Fruit fly (Drosophila melanogaster) whole organism, embryonic: ENCODE results near the gene Rab9Db.

ENCODE experiments used
- Atf6 ChIP-seq: fragments of 200-800 bp; sonication (Bioruptor generic); IDR thresholded peaks from 2 replicates; pipeline ENCODE4 v1.3.6; 2022; ENCODE audit warnings: missing biosample characterization, missing genetic modification characterization
- CG10321 ChIP-seq: fragments of 200-800 bp; sonication (Bioruptor generic); IDR thresholded peaks from 2 replicates; pipeline ENCODE4 v1.3.6; 2022; ENCODE audit warnings: missing biosample characterization, missing genetic modification characterization
- CG12391 ChIP-seq: fragments of 200-800 bp; sonication (Bioruptor generic); optimal IDR thresholded peaks from 3 replicates; lab custom pipeline; 2018; ENCODE audit warnings: missing biosample characterization, mild to moderate bottlenecking, missing genetic modification characterization, moderate library complexity
- CG13296 ChIP-seq: fragments of 200-800 bp; sonication (Bioruptor generic); optimal IDR thresholded peaks from 3 replicates; lab custom pipeline; 2018; ENCODE audit warnings: missing biosample characterization, mild to moderate bottlenecking, missing genetic modification characterization
- CG13894 ChIP-seq: fragments of 200-800 bp; sonication (Bioruptor generic); optimal IDR thresholded peaks from 3 replicates; lab custom pipeline; 2018; ENCODE audit warnings: missing biosample characterization, mild to moderate bottlenecking, missing genetic modification characterization, moderate library complexity
- CG14860 ChIP-seq: fragments of 200-800 bp; sonication (Bioruptor generic); IDR thresholded peaks from 3 replicates; pipeline ENCODE4 v1.3.6; 2022; ENCODE audit warnings: missing biosample characterization, missing genetic modification characterization; ENCODE audit not compliant: partially characterized antibody
- CG31224 ChIP-seq: fragments of 200-800 bp; sonication (Bioruptor generic); IDR thresholded peaks from 2 replicates; pipeline ENCODE4 v1.3.6; 2022; ENCODE audit warnings: missing biosample characterization, missing genetic modification characterization
- CG31388 ChIP-seq: fragments of 200-800 bp; sonication (Bioruptor generic); optimal IDR thresholded peaks from 2 replicates; lab custom pipeline; 2016; ENCODE audit warnings: missing biosample characterization, missing genetic modification characterization
- CG31441 ChIP-seq: fragments of 200-800 bp; sonication (Bioruptor generic); IDR thresholded peaks from 2 replicates; pipeline ENCODE4 v1.3.6; 2022; ENCODE audit warnings: missing biosample characterization, missing genetic modification characterization
- CG32767 ChIP-seq: fragments of 200-800 bp; sonication (Bioruptor generic); IDR thresholded peaks from 2 replicates; pipeline ENCODE4 v1.3.6; 2022; ENCODE audit warnings: missing biosample characterization, missing genetic modification characterization
- CG32772 ChIP-seq: fragments of 200-800 bp; sonication (Bioruptor generic); IDR thresholded peaks from 2 replicates; pipeline ENCODE4 v1.3.6; 2022; ENCODE audit warnings: missing biosample characterization, missing genetic modification characterization
- CG34422 ChIP-seq: fragments of 200-800 bp; sonication (Bioruptor generic); IDR thresholded peaks from 3 replicates; pipeline ENCODE4 v1.3.6; 2022; ENCODE audit warnings: missing biosample characterization, missing genetic modification characterization
- CG4282 ChIP-seq: fragments of 200-800 bp; sonication (Bioruptor generic); optimal IDR thresholded peaks from 2 replicates; lab custom pipeline; 2016; ENCODE audit warnings: missing biosample characterization, missing genetic modification characterization
- CG4424 ChIP-seq: fragments of 200-800 bp; sonication (Bioruptor generic); optimal IDR thresholded peaks from 3 replicates; lab custom pipeline; 2016; ENCODE audit warnings: missing biosample characterization, missing genetic modification characterization
- CG5245 ChIP-seq: fragments of 200-800 bp; sonication (Bioruptor generic); optimal IDR thresholded peaks from 3 replicates; lab custom pipeline; 2016; ENCODE audit warnings: missing biosample characterization, missing genetic modification characterization
- CG6854 ChIP-seq: fragments of 200-800 bp; sonication (Bioruptor generic); optimal IDR thresholded peaks from 3 replicates; lab custom pipeline; 2017; ENCODE audit warnings: missing biosample characterization, mild to moderate bottlenecking, missing genetic modification characterization
- CG7839 ChIP-seq: fragments of 200-800 bp; sonication (Bioruptor generic); optimal IDR thresholded peaks from 3 replicates; lab custom pipeline; 2018; ENCODE audit warnings: missing biosample characterization, mild to moderate bottlenecking, missing genetic modification characterization, moderate library complexity
- CG8281 ChIP-seq: fragments of 200-800 bp; sonication (Bioruptor generic); optimal IDR thresholded peaks from 2 replicates; lab custom pipeline; 2018; ENCODE audit warnings: missing biosample characterization, mild to moderate bottlenecking, missing genetic modification characterization, moderate library complexity
- CrebB ChIP-seq: fragments of 200-800 bp; sonication (Bioruptor generic); optimal IDR thresholded peaks from 3 replicates; lab custom pipeline; 2018; ENCODE audit warnings: missing biosample characterization, mild to moderate bottlenecking, missing genetic modification characterization
- Dad ChIP-seq: fragments of 200-800 bp; sonication (Bioruptor generic); optimal IDR thresholded peaks from 3 replicates; lab custom pipeline; 2016; ENCODE audit warnings: missing biosample characterization, missing genetic modification characterization
- Ets65A ChIP-seq: fragments of 200-800 bp; sonication (Bioruptor generic); peaks from one replicate; lab custom pipeline; 2016; ENCODE audit warnings: missing biosample characterization, missing genetic modification characterization
- H15 ChIP-seq: fragments of 200-800 bp; sonication (Bioruptor generic); IDR thresholded peaks from 3 replicates; pipeline ENCODE4 v1.3.6; 2022; ENCODE audit warnings: missing biosample characterization, missing genetic modification characterization
- Hmr ChIP-seq: fragments of 200-800 bp; sonication (Bioruptor generic); optimal IDR thresholded peaks from 3 replicates; lab custom pipeline; 2017; ENCODE audit warnings: mild to moderate bottlenecking, missing biosample characterization, missing genetic modification reagents, missing genetic modification characterization
- Hr78 ChIP-seq, 2 experiments: fragments of 200-800 bp in 1 of 2; fragments of >200 bp in 1 of 2; sonication (Bioruptor generic) in 1 of 2; optimal IDR thresholded peaks; 2 replicates each; lab custom pipeline; 2017 to 2019; ENCODE audit warnings: missing biosample characterization in 2 of 2, missing genetic modification characterization in 2 of 2, mild to moderate bottlenecking in 1 of 2, moderate library complexity in 1 of 2
- Lhr ChIP-seq: fragments of 200-800 bp; sonication (Bioruptor generic); optimal IDR thresholded peaks from 3 replicates; lab custom pipeline; 2017; ENCODE audit warnings: mild to moderate bottlenecking, missing biosample characterization, missing genetic modification reagents, missing genetic modification characterization
- Mrtf ChIP-seq: fragments of 200-800 bp; sonication (Bioruptor generic); IDR thresholded peaks from 3 replicates; pipeline ENCODE4 v1.3.6; 2022; ENCODE audit warnings: missing biosample characterization, missing genetic modification characterization
- NC2β ChIP-seq: fragments of 200-800 bp; sonication (Bioruptor generic); optimal IDR thresholded peaks from 2 replicates; lab custom pipeline; 2016; ENCODE audit warnings: missing biosample characterization, missing genetic modification characterization
- Side ChIP-seq: fragments of 200-800 bp; sonication (Bioruptor generic); optimal IDR thresholded peaks from 2 replicates; lab custom pipeline; 2016; ENCODE audit warnings: missing biosample characterization, missing genetic modification characterization
- al ChIP-seq: fragments of 200-800 bp; sonication (Bioruptor generic); IDR thresholded peaks from 2 replicates; pipeline ENCODE4 v1.3.6; 2022; ENCODE audit warnings: missing biosample characterization, missing genetic modification characterization
- ase ChIP-seq: fragments of 200-800 bp; sonication (Bioruptor generic); IDR thresholded peaks from 3 replicates; pipeline ENCODE4 v1.3.6; 2022; ENCODE audit warnings: missing biosample characterization, missing genetic modification characterization
- ato ChIP-seq: fragments of 200-800 bp; sonication (Bioruptor generic); IDR thresholded peaks from 2 replicates; pipeline ENCODE4 v1.3.6; 2022; ENCODE audit warnings: missing biosample characterization, missing genetic modification characterization; ENCODE audit not compliant: partially characterized antibody
- chinmo ChIP-seq: fragments of 200-800 bp; sonication (Bioruptor generic); IDR thresholded peaks from 4 replicates; pipeline ENCODE4 v1.3.6; 2022; ENCODE audit warnings: missing biosample characterization, missing genetic modification characterization; ENCODE audit not compliant: partially characterized antibody
- corto ChIP-seq: fragments of 200-800 bp; sonication (Bioruptor generic); optimal IDR thresholded peaks from 2 replicates; lab custom pipeline; 2016; ENCODE audit warnings: missing biosample characterization, mild to moderate bottlenecking, missing genetic modification characterization, moderate library complexity
- crc ChIP-seq: fragments of 200-800 bp; sonication (Bioruptor generic); optimal IDR thresholded peaks from 2 replicates; lab custom pipeline; 2016; ENCODE audit warnings: missing biosample characterization, missing genetic modification characterization
- crp ChIP-seq, 2 experiments: fragments of 200-800 bp; sonication (Bioruptor generic); optimal IDR thresholded peaks; 2 replicates in 1 of 2; 3 replicates in 1 of 2; lab custom pipeline; 2017; ENCODE audit warnings: missing biosample characterization in 2 of 2, missing genetic modification characterization in 2 of 2, mild to moderate bottlenecking in 1 of 2, moderate library complexity in 1 of 2
- exex ChIP-seq: fragments of 200-800 bp; sonication (Bioruptor generic); optimal IDR thresholded peaks from 4 replicates; lab custom pipeline; 2018; ENCODE audit warnings: missing biosample characterization, mild to moderate bottlenecking, missing genetic modification characterization, moderate library complexity
- fd102C ChIP-seq: fragments of 200-800 bp; sonication (Bioruptor generic); optimal IDR thresholded peaks from 2 replicates; lab custom pipeline; 2018; ENCODE audit warnings: missing biosample characterization, mild to moderate bottlenecking, missing genetic modification characterization, moderate library complexity
- fru ChIP-seq: fragments of >200 bp; optimal IDR thresholded peaks from 2 replicates; lab custom pipeline; 2017
- gfzf ChIP-seq: fragments of 200-800 bp; sonication (Bioruptor generic); optimal IDR thresholded peaks from 2 replicates; lab custom pipeline; 2016; ENCODE audit warnings: missing biosample characterization, mild to moderate bottlenecking, missing genetic modification characterization, moderate library complexity
- grn ChIP-seq: fragments of 200-800 bp; sonication (Bioruptor generic); optimal IDR thresholded peaks from 3 replicates; lab custom pipeline; 2017; ENCODE audit warnings: missing biosample characterization, missing genetic modification characterization
- gt ChIP-seq: fragments of 200-800 bp; sonication (Bioruptor generic); IDR thresholded peaks from 2 replicates; pipeline ENCODE4 v1.3.6; 2022; ENCODE audit warnings: missing biosample characterization, missing genetic modification characterization
- insv ChIP-seq, 2 experiments: fragments of 200-800 bp; sonication (Bioruptor generic); optimal IDR thresholded peaks; 3 replicates each; lab custom pipeline; 2016 to 2018; ENCODE audit warnings: missing biosample characterization in 2 of 2, missing genetic modification characterization in 2 of 2
- nerfin-1 ChIP-seq: fragments of 200-800 bp; sonication (Bioruptor generic); optimal IDR thresholded peaks from 3 replicates; lab custom pipeline; 2019; ENCODE audit warnings: missing biosample characterization, mild to moderate bottlenecking, missing genetic modification characterization, moderate library complexity
- odd ChIP-seq: fragments of 200-800 bp; sonication (Bioruptor generic); optimal IDR thresholded peaks from 2 replicates; lab custom pipeline; 2017; ENCODE audit warnings: missing biosample characterization, mild to moderate bottlenecking, missing genetic modification characterization
- peb ChIP-seq: fragments of 200-800 bp; sonication (Bioruptor generic); IDR thresholded peaks from 2 replicates; pipeline ENCODE4 v1.3.6; 2022; ENCODE audit warnings: missing biosample characterization, missing genetic modification characterization
- pita ChIP-seq: fragments of 200-800 bp; sonication (Bioruptor generic); optimal IDR thresholded peaks from 2 replicates; lab custom pipeline; 2017; ENCODE audit warnings: missing biosample characterization, mild to moderate bottlenecking, missing genetic modification characterization
- pros ChIP-seq: fragments of 200-800 bp; sonication (Bioruptor generic); optimal IDR thresholded peaks from 3 replicates; lab custom pipeline; 2019; ENCODE audit warnings: missing biosample characterization, mild to moderate bottlenecking, missing genetic modification characterization, moderate library complexity
- stc ChIP-seq: fragments of 200-800 bp; sonication (Bioruptor generic); IDR thresholded peaks from 2 replicates; pipeline ENCODE4 v1.3.6; 2022; ENCODE audit warnings: missing biosample characterization, missing genetic modification characterization
- tx ChIP-seq: fragments of 200-800 bp; sonication (Bioruptor generic); optimal IDR thresholded peaks from 2 replicates; lab custom pipeline; 2016; ENCODE audit warnings: missing biosample characterization, missing genetic modification characterization

Gene Rab9Db

DNA sequence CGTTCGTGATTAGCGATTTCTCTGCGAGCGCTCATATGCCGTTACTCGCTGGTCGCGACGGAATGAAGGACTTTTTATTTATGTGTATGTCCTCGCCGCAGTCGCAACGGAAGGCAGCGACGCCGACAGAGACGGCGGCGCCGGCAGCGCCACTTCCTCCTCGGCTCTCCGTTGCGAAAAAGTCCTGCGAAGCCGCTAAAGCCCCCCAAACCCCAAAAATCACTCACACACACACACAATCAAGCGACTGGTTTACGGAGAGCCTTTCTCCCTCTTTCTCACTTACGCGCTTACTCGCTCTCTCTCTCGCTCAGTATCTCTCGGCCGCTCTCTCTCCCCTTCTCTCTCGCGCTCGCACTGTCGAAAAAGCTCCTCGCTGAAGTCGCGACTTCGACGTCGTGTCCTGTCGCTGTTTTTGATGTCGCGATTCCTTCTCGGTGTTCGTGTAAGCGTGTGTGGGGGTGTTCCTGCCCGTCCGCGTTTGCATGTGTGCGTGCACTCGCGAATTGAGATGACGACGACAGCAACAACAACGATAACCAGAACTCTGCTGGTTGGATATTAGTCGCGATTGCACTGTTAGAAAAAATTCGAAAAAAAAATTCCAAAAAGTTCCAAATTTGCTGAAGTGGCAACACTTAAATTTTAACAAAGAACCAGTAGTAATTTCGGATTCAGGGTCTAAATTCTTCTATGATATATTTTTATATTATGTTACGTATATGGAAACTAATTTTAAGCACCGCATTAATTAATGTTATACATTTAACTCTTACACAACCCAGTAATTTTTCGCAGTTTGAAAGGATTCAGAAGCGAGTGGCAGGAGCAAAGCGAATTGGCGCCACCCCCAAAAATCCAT is 2.6 kb downstream of the Rab9Db start, which contains the start of gene CG43347 (continued):
- TF ChIP-seq Hr78 (GFP tag; optimal IDR thresholded peaks at IDR 0.05; lab: Kevin White, UChicago) (peak in 1 of 2 experiments; percentile 21), CG34422 (GFP tag; lab: Robert Waterston, UW) (no peak), CG10321 (GFP tag; lab: Robert Waterston, UW) (no peak), CG6854 (GFP tag; lab: Kevin White, UChicago) (peak; percentile 74), stc (GFP tag; lab: Robert Waterston, UW) (peak; percentile 61), Atf6 (GFP tag; lab: Robert Waterston, UW) (peak; percentile 61; the same call in 1 of the 2 replicates), CG32767 (0 out of 2 replicates have a peak, but pooled peaks have one; percentile 20), Lhr (GFP tag; lab: Kevin White, UChicago) (no peak), corto (GFP tag; lab: Kevin White, UChicago) (no peak), CG4282 (GFP tag; lab: Kevin White, UChicago) (no peak), crp (GFP tag; optimal IDR thresholded peaks at IDR 0.05; lab: Kevin White, UChicago) (no peak), tx (no peak), CG32772 (GFP tag; lab: Robert Waterston, UW) (no peak), NC2β (GFP tag; lab: Kevin White, UChicago) (no peak), ase (no peak), pros (GFP tag; lab: Kevin White, UChicago) (no peak), CrebB (tag; lab: Kevin White, UChicago) (peak; percentile 19), CG8281 (tag; lab: Kevin White, UChicago) (peak; percentile 19), Mrtf (GFP tag; lab: Robert Waterston, UW) (no peak), CG5245 (GFP tag; lab: Kevin White, UChicago) (no peak), grn (no peak), Side (GFP tag; lab: Kevin White, UChicago) (no peak), Dad (GFP tag; lab: Kevin White, UChicago) (no peak), CG13894 (tag; lab: Kevin White, UChicago) (peak; percentile 81), fru (no peak), chinmo (no peak), peb (GFP tag; lab: Robert Waterston, UW) (no peak), Ets65A (GFP tag; lab: Kevin White, UChicago) (peak; percentile 92), gt (no peak), CG13296 (GFP tag; lab: Kevin White, UChicago) (peak; percentile 76), CG12391 (tag; lab: Kevin White, UChicago) (peak; percentile 73), exex (tag; lab: Kevin White, UChicago) (peak; percentile 40), CG31224 (GFP tag; lab: Robert Waterston, UW) (no peak), CG4424 (GFP tag; lab: Kevin White, UChicago) (peak; percentile 52), odd (GFP tag; lab: Kevin White, UChicago) (peak; percentile 70), CG31441 (peak; percentile 82), CG31388 (no peak), CG14860 (GFP tag; lab: Robert Waterston, UW) (no peak), al (0 out of 2 replicates have a peak, but pooled peaks have one; percentile 21), insv (GFP tag; optimal IDR thresholded peaks at IDR 0.05; lab: Kevin White, UChicago) (peak in 1 of 2 experiments; percentile 9), fd102C (GFP tag; lab: Kevin White, UChicago) (no peak), CG7839 (tag; lab: Kevin White, UChicago) (peak; percentile 81), Hmr (GFP tag; lab: Kevin White, UChicago) (peak; percentile 86), nerfin-1 (tag; lab: Kevin White, UChicago) (peak; percentile 56), ato (GFP tag; lab: Robert Waterston, UW) (no peak), crc (GFP tag; lab: Kevin White, UChicago) (no peak), pita (GFP tag; lab: Kevin White, UChicago) (no peak), gfzf (GFP tag; lab: Kevin White, UChicago) (no peak), H15 (GFP tag; lab: Robert Waterston, UW) (0 out of 3 replicates have a peak, but pooled peaks have one; percentile 43)
